Fruit fly (Drosophila melanogaster) whole organism, embryonic: ENCODE measurements around the gene Cubn.

Source experiments
- CG11560 ChIP-seq: fragments of 200-800 bp; sonication (Bioruptor generic); IDR thresholded peaks from 3 replicates; pipeline ENCODE4 v1.3.6; 2022; ENCODE audit warnings: missing biosample characterization, missing genetic modification characterization
- CG12219 ChIP-seq: fragments of 200-800 bp; sonication (Bioruptor generic); optimal IDR thresholded peaks from 3 replicates; lab custom pipeline; 2018; ENCODE audit warnings: missing biosample characterization, mild to moderate bottlenecking, missing genetic modification characterization
- CG12391 ChIP-seq: fragments of 200-800 bp; sonication (Bioruptor generic); optimal IDR thresholded peaks from 3 replicates; lab custom pipeline; 2018; ENCODE audit warnings: missing biosample characterization, mild to moderate bottlenecking, missing genetic modification characterization, moderate library complexity
- CG13296 ChIP-seq: fragments of 200-800 bp; sonication (Bioruptor generic); optimal IDR thresholded peaks from 3 replicates; lab custom pipeline; 2018; ENCODE audit warnings: missing biosample characterization, mild to moderate bottlenecking, missing genetic modification characterization
- CG14050 ChIP-seq: fragments of 200-800 bp; sonication (Bioruptor generic); IDR thresholded peaks from 3 replicates; pipeline ENCODE4 v1.3.6; 2022; ENCODE audit warnings: missing biosample characterization, missing genetic modification characterization
- CG1647 ChIP-seq: fragments of 200-800 bp; sonication (Bioruptor generic); optimal IDR thresholded peaks from 3 replicates; lab custom pipeline; 2016; ENCODE audit warnings: missing biosample characterization, missing genetic modification characterization
- CG16815 ChIP-seq: fragments of 200-800 bp; sonication (Bioruptor generic); optimal IDR thresholded peaks from 3 replicates; lab custom pipeline; 2017; ENCODE audit warnings: missing biosample characterization, mild to moderate bottlenecking, missing genetic modification characterization
- CG17186 ChIP-seq: fragments of 200-800 bp; sonication (Bioruptor generic); optimal IDR thresholded peaks from 3 replicates; lab custom pipeline; 2017; ENCODE audit warnings: missing biosample characterization, missing genetic modification reagents, missing genetic modification characterization
- CG17568 ChIP-seq: fragments of 200-800 bp; sonication (Bioruptor generic); optimal IDR thresholded peaks from 2 replicates; lab custom pipeline; 2018; ENCODE audit warnings: missing biosample characterization, mild to moderate bottlenecking, missing genetic modification characterization, moderate library complexity
- CG18476 ChIP-seq: fragments of 200-800 bp; sonication (Bioruptor generic); optimal IDR thresholded peaks from 2 replicates; lab custom pipeline; 2016; ENCODE audit warnings: missing biosample characterization, mild to moderate bottlenecking, missing genetic modification characterization
- CG2116 ChIP-seq: fragments of 200-800 bp; sonication (Bioruptor generic); optimal IDR thresholded peaks from 3 replicates; lab custom pipeline; 2018; ENCODE audit warnings: missing biosample characterization, mild to moderate bottlenecking, missing genetic modification characterization
- CG3163 ChIP-seq: fragments of 200-800 bp; sonication (Bioruptor generic); optimal IDR thresholded peaks from 3 replicates; lab custom pipeline; 2016; ENCODE audit warnings: missing biosample characterization, missing genetic modification characterization
- CG33213 ChIP-seq: fragments of 200-800 bp; sonication (Bioruptor generic); optimal IDR thresholded peaks from 3 replicates; lab custom pipeline; 2016; ENCODE audit warnings: missing biosample characterization, missing genetic modification characterization
- CG3407 ChIP-seq: fragments of 200-800 bp; sonication (Bioruptor generic); optimal IDR thresholded peaks from 2 replicates; lab custom pipeline; 2018; ENCODE audit warnings: missing biosample characterization, mild to moderate bottlenecking, missing genetic modification characterization
- CG4360 ChIP-seq: fragments of 200-800 bp; sonication (Bioruptor generic); IDR thresholded peaks from 2 replicates; pipeline ENCODE4 v1.3.6; 2022; ENCODE audit warnings: missing biosample characterization, missing genetic modification characterization
- CG4404 ChIP-seq: fragments of 200-800 bp; sonication (Bioruptor generic); IDR thresholded peaks from 2 replicates; pipeline ENCODE4 v1.3.6; 2022; ENCODE audit warnings: missing biosample characterization, missing genetic modification characterization
- CG6689 ChIP-seq: fragments of 200-800 bp; sonication (Bioruptor generic); IDR thresholded peaks from 2 replicates; pipeline ENCODE4 v1.3.6; 2022; ENCODE audit warnings: missing biosample characterization, missing genetic modification characterization
- CG6854 ChIP-seq: fragments of 200-800 bp; sonication (Bioruptor generic); optimal IDR thresholded peaks from 3 replicates; lab custom pipeline; 2017; ENCODE audit warnings: missing biosample characterization, mild to moderate bottlenecking, missing genetic modification characterization
- CG9876 ChIP-seq: fragments of 200-800 bp; sonication (Bioruptor generic); optimal IDR thresholded peaks from 2 replicates; lab custom pipeline; 2016; ENCODE audit warnings: missing biosample characterization, missing genetic modification characterization
- Camta ChIP-seq: fragments of 200-800 bp; sonication (Bioruptor generic); optimal IDR thresholded peaks from 2 replicates; lab custom pipeline; 2016; ENCODE audit warnings: missing biosample characterization, missing genetic modification characterization
- D ChIP-seq, 2 experiments: fragments of 200-800 bp in 1 of 2; fragments of >200 bp in 1 of 2; sonication (Bioruptor generic) in 1 of 2; optimal IDR thresholded peaks; 2 replicates in 1 of 2; 3 replicates in 1 of 2; lab custom pipeline; 2017; ENCODE audit warnings: mild to moderate bottlenecking in 1 of 2, missing biosample characterization in 1 of 2, missing genetic modification characterization in 1 of 2, missing genetic modification reagents in 1 of 2
- Dbx ChIP-seq: fragments of 200-800 bp; sonication (Bioruptor generic); IDR thresholded peaks from 3 replicates; pipeline ENCODE4 v1.3.6; 2022; ENCODE audit warnings: missing biosample characterization, missing genetic modification characterization
- Dip2 ChIP-seq: fragments of 200-800 bp; sonication (Bioruptor generic); IDR thresholded peaks from 2 replicates; pipeline ENCODE4 v1.3.6; 2022; ENCODE audit warnings: missing biosample characterization, missing genetic modification characterization
- Doc3 ChIP-seq: fragments of 200-800 bp; sonication (Bioruptor generic); IDR thresholded peaks from 3 replicates; pipeline ENCODE4 v1.3.6; 2022; ENCODE audit warnings: missing biosample characterization, missing genetic modification characterization; ENCODE audit not compliant: partially characterized antibody
- Gsc ChIP-seq: fragments of 200-800 bp; sonication (Bioruptor generic); IDR thresholded peaks from 2 replicates; pipeline ENCODE4 v1.3.6; 2022; ENCODE audit warnings: missing biosample characterization, missing genetic modification characterization
- HLH3B ChIP-seq: fragments of 200-800 bp; sonication (Bioruptor generic); IDR thresholded peaks from 2 replicates; pipeline ENCODE4 v1.3.6; 2022; ENCODE audit warnings: missing biosample characterization, missing genetic modification characterization
- Lhr ChIP-seq: fragments of 200-800 bp; sonication (Bioruptor generic); optimal IDR thresholded peaks from 3 replicates; lab custom pipeline; 2017; ENCODE audit warnings: mild to moderate bottlenecking, missing biosample characterization, missing genetic modification reagents, missing genetic modification characterization
- MBD-R2 ChIP-seq: fragments of 200-800 bp; sonication (Bioruptor generic); IDR thresholded peaks from 2 replicates; pipeline ENCODE4 v1.3.6; 2022; ENCODE audit warnings: missing biosample characterization, missing genetic modification characterization
- MESR4 ChIP-seq: fragments of 200-800 bp; sonication (Bioruptor generic); optimal IDR thresholded peaks from 2 replicates; lab custom pipeline; 2018; ENCODE audit warnings: missing biosample characterization, mild to moderate bottlenecking, missing genetic modification characterization, moderate library complexity
- Scr ChIP-seq: fragments of 200-800 bp; sonication (Bioruptor generic); IDR thresholded peaks from 2 replicates; pipeline ENCODE4 v1.3.6; 2022; ENCODE audit warnings: missing biosample characterization, missing genetic modification characterization; ENCODE audit not compliant: partially characterized antibody
- Side ChIP-seq: fragments of 200-800 bp; sonication (Bioruptor generic); optimal IDR thresholded peaks from 2 replicates; lab custom pipeline; 2016; ENCODE audit warnings: missing biosample characterization, missing genetic modification characterization
- Sry-β ChIP-seq: fragments of 200-800 bp; sonication (Bioruptor generic); optimal IDR thresholded peaks from 2 replicates; lab custom pipeline; 2018; ENCODE audit warnings: missing biosample characterization, mild to moderate bottlenecking, missing genetic modification characterization, moderate library complexity
- Stat92E ChIP-seq, 3 experiments: fragments of >200 bp in 2 of 3; fragments of 200-800 bp in 1 of 3; sonication (Bioruptor generic) in 1 of 3; optimal IDR thresholded peaks; 2 replicates each; lab custom pipeline; 2017 to 2019; ENCODE audit warnings: missing biosample characterization in 3 of 3, missing genetic modification characterization in 3 of 3, mild to moderate bottlenecking in 1 of 3, moderate library complexity in 1 of 3
- ash1 ChIP-seq: fragments of 200-800 bp; sonication (Bioruptor generic); optimal IDR thresholded peaks from 2 replicates; lab custom pipeline; 2018; ENCODE audit warnings: missing biosample characterization, mild to moderate bottlenecking, missing genetic modification characterization
- az2 ChIP-seq: fragments of 200-800 bp; sonication (Bioruptor generic); optimal IDR thresholded peaks from 3 replicates; lab custom pipeline; 2016; ENCODE audit warnings: missing biosample characterization, missing genetic modification characterization
- bcd ChIP-seq: fragments of 200-800 bp; sonication (Bioruptor generic); optimal IDR thresholded peaks from 2 replicates; lab custom pipeline; 2017; ENCODE audit warnings: missing biosample characterization, mild to moderate bottlenecking, missing genetic modification characterization
- bigmax ChIP-seq: fragments of 200-800 bp; sonication (Bioruptor generic); optimal IDR thresholded peaks from 2 replicates; lab custom pipeline; 2018; ENCODE audit warnings: missing biosample characterization, mild to moderate bottlenecking, missing genetic modification characterization
- cad ChIP-seq: fragments of >200 bp; optimal IDR thresholded peaks from 2 replicates; lab custom pipeline; 2017; ENCODE audit warnings: missing biosample characterization, missing genetic modification characterization
- danr ChIP-seq: fragments of 200-800 bp; sonication (Bioruptor generic); IDR thresholded peaks from 2 replicates; pipeline ENCODE4 v1.3.6; 2022; ENCODE audit warnings: missing biosample characterization, missing genetic modification characterization
- gcm ChIP-seq: fragments of 200-800 bp; sonication (Bioruptor generic); optimal IDR thresholded peaks from 2 replicates; lab custom pipeline; 2019; ENCODE audit warnings: missing biosample characterization, mild to moderate bottlenecking, missing genetic modification characterization, moderate library complexity
- hkb ChIP-seq, 2 experiments: fragments of 200-800 bp in 1 of 2; fragments of >200 bp in 1 of 2; sonication (Bioruptor generic) in 1 of 2; IDR thresholded peaks in 1 of 2; optimal IDR thresholded peaks in 1 of 2; 2 replicates each; pipeline versions ENCODE4 v1.3.6 to Lab custom; 2017 to 2022; ENCODE audit warnings: missing biosample characterization in 1 of 2, missing genetic modification characterization in 1 of 2
- inv ChIP-seq: fragments of 200-800 bp; sonication (Bioruptor generic); IDR thresholded peaks from 2 replicates; pipeline ENCODE4 v1.3.6; 2022; ENCODE audit warnings: missing biosample characterization, missing genetic modification characterization; ENCODE audit not compliant: partially characterized antibody
- jumu ChIP-seq: fragments of 200-800 bp; sonication (Bioruptor generic); optimal IDR thresholded peaks from 3 replicates; lab custom pipeline; 2016; ENCODE audit warnings: missing biosample characterization, missing genetic modification characterization
- luna ChIP-seq: fragments of 200-800 bp; sonication (Bioruptor generic); optimal IDR thresholded peaks from 2 replicates; lab custom pipeline; 2016; ENCODE audit warnings: missing biosample characterization, missing genetic modification characterization
- nau ChIP-seq: fragments of 200-800 bp; sonication (Bioruptor generic); optimal IDR thresholded peaks from 3 replicates; lab custom pipeline; 2017; ENCODE audit warnings: missing biosample characterization, mild to moderate bottlenecking, missing genetic modification characterization, missing genetic modification reagents
- pita ChIP-seq: fragments of 200-800 bp; sonication (Bioruptor generic); optimal IDR thresholded peaks from 2 replicates; lab custom pipeline; 2017; ENCODE audit warnings: missing biosample characterization, mild to moderate bottlenecking, missing genetic modification characterization
- ranshi ChIP-seq: fragments of 200-800 bp; sonication (Bioruptor generic); IDR thresholded peaks from 2 replicates; pipeline ENCODE4 v1.3.6; 2022; ENCODE audit warnings: missing biosample characterization, missing genetic modification characterization
- shn ChIP-seq: fragments of 200-800 bp; sonication (Bioruptor generic); optimal IDR thresholded peaks from 3 replicates; lab custom pipeline; 2016; ENCODE audit warnings: missing biosample characterization, missing genetic modification characterization
- vvl ChIP-seq: fragments of 200-800 bp; sonication (Bioruptor generic); IDR thresholded peaks from 2 replicates; pipeline ENCODE4 v1.3.6; 2022; ENCODE audit warnings: missing biosample characterization, missing genetic modification characterization

Gene Cubn

dm6 chrX:9579918-9580521, 8.9 kb upstream of the Cubn start, which contains the start of gene LPCAT:
Gene LPCAT, minus strand, starts transcription at chrX:9579987.
- TF ChIP-seq Lhr, result peak; percentile 84
- peak; percentile 66 for TF ChIP-seq danr (GFP tag; lab: Robert Waterston, UW)
- TF ChIP-seq inv (GFP tag; lab: Robert Waterston, UW), result peak; percentile 74
- peak; percentile 82 for TF ChIP-seq Scr (GFP tag; lab: Robert Waterston, UW)
- peak; percentile 59 for TF ChIP-seq MBD-R2 (GFP tag; lab: Robert Waterston, UW)
- TF ChIP-seq CG1647 (GFP tag; lab: Kevin White, UChicago), result peak; percentile 87
- peak; percentile 9 for TF ChIP-seq az2 (GFP tag; lab: Kevin White, UChicago)
- no peak for TF ChIP-seq Stat92E (GFP tag; optimal IDR thresholded peaks at IDR 0.05; lab: Kevin White, UChicago)
- no peak for TF ChIP-seq CG3407 (GFP tag; lab: Kevin White, UChicago)
- peak; percentile 86 for TF ChIP-seq bcd (GFP tag; lab: Kevin White, UChicago)
- TF ChIP-seq pita (GFP tag; lab: Kevin White, UChicago), result no peak
- peak; percentile 37 for TF ChIP-seq CG3163 (GFP tag; lab: Kevin White, UChicago)
- no peak for TF ChIP-seq Sry-β (GFP tag; lab: Kevin White, UChicago)
- TF ChIP-seq CG4360 (GFP tag; lab: Robert Waterston, UW), result peak; percentile 76
- TF ChIP-seq Dbx (GFP tag; lab: Robert Waterston, UW), result peak; percentile 90
- TF ChIP-seq CG11560, result peak; percentile 79
- TF ChIP-seq CG6689 (GFP tag; lab: Robert Waterston, UW), result peak; percentile 77
- TF ChIP-seq luna (GFP tag; lab: Kevin White, UChicago), result peak; percentile 10
- TF ChIP-seq Gsc (GFP tag; lab: Robert Waterston, UW), result 0 out of 2 replicates have a peak, but pooled peaks have one; percentile 5
- TF ChIP-seq hkb (optimal IDR thresholded peaks at IDR 0.05; lab: Kevin White, UChicago), result peak; percentile 95
- TF ChIP-seq hkb (GFP tag; IDR thresholded peaks at IDR 0.05; lab: Robert Waterston, UW), result peak; percentile 77
- TF ChIP-seq bigmax (GFP tag; lab: Kevin White, UChicago), result no peak
- peak; percentile 30 for TF ChIP-seq CG17568 (GFP tag; lab: Kevin White, UChicago)
- TF ChIP-seq CG17186 (GFP tag; lab: Kevin White, UChicago), result peak; percentile 80
- peak; percentile 23 for TF ChIP-seq CG16815 (GFP tag; lab: Kevin White, UChicago)
- peak; percentile 66 for TF ChIP-seq CG9876 (GFP tag; lab: Kevin White, UChicago)
- peak; percentile 58 for TF ChIP-seq CG13296
- TF ChIP-seq CG18476 (GFP tag; lab: Kevin White, UChicago), result peak; percentile 83
- TF ChIP-seq CG12219, result no peak
- no peak for TF ChIP-seq CG6854 (GFP tag; lab: Kevin White, UChicago)
- peak; percentile 78 for TF ChIP-seq jumu
- no peak for TF ChIP-seq nau (GFP tag; lab: Kevin White, UChicago)
- peak; percentile 63; the same call in 1 of the 2 replicates for TF ChIP-seq HLH3B (GFP tag; lab: Robert Waterston, UW)
- peak; percentile 76 for TF ChIP-seq CG4404 (GFP tag; lab: Robert Waterston, UW)
- peak; percentile 62 for TF ChIP-seq Side (GFP tag; lab: Kevin White, UChicago)
- TF ChIP-seq CG33213, result peak; percentile 86
- peak; percentile 38 for TF ChIP-seq CG2116 (GFP tag; lab: Kevin White, UChicago)
- TF ChIP-seq cad, result no peak
- no peak for TF ChIP-seq ash1 (GFP tag; lab: Kevin White, UChicago)
- TF ChIP-seq MESR4 (GFP tag; lab: Kevin White, UChicago), result peak; percentile 25
- TF ChIP-seq Doc3 (GFP tag; lab: Robert Waterston, UW), result peak; percentile 80
- TF ChIP-seq CG14050, result peak; percentile 65
- TF ChIP-seq D (optimal IDR thresholded peaks at IDR 0.05; lab: Kevin White, UChicago), result no peak
- peak; percentile 47 for TF ChIP-seq D (GFP tag; optimal IDR thresholded peaks at IDR 0.05; lab: Kevin White, UChicago)
- peak; percentile 85 for TF ChIP-seq Camta (GFP tag; lab: Kevin White, UChicago)
- TF ChIP-seq gcm (GFP tag; lab: Kevin White, UChicago), result no peak
- peak; percentile 56 for TF ChIP-seq shn (GFP tag; lab: Kevin White, UChicago)
- no peak for TF ChIP-seq Dip2 (GFP tag; lab: Robert Waterston, UW)
- peak; percentile 89 for TF ChIP-seq vvl (GFP tag; lab: Robert Waterston, UW)
- TF ChIP-seq ranshi (GFP tag; lab: Robert Waterston, UW), result peak; percentile 66; the same call in 1 of the 2 replicates
- peak; percentile 75 for TF ChIP-seq CG12391 (tag; lab: Kevin White, UChicago)
